Worm (Caenorhabditis elegans): ENCODE measurements around the gene pat-3.

- peak; percentile 93 for TF ChIP-seq mdl-1 (tag; optimal IDR thresholded peaks at IDR 0.05)
- TF ChIP-seq ceh-82 (tag; optimal IDR thresholded peaks at IDR 0.05): peak; percentile 100
- peak; percentile 94 for TF ChIP-seq ama-1 (optimal IDR thresholded peaks at IDR 0.05)
- TF ChIP-seq eor-1 (tag; optimal IDR thresholded peaks at IDR 0.05): peak in 1 of 2 experiments; percentile 21
- peak; percentile 97 for TF ChIP-seq zag-1 (tag; optimal IDR thresholded peaks at IDR 0.05)
- peak; percentile 98 for TF ChIP-seq ceh-28 (tag; optimal IDR thresholded peaks at IDR 0.05)
- TF ChIP-seq aly-2 (tag; optimal IDR thresholded peaks at IDR 0.05): peak; percentile 100
- TF ChIP-seq unc-62 (GFP tag; optimal IDR thresholded peaks at IDR 0.05): peak; percentile 100
- peak; percentile 99 for TF ChIP-seq tbx-2 (tag; optimal IDR thresholded peaks at IDR 0.05)
- TF ChIP-seq nhr-11 (tag; optimal IDR thresholded peaks at IDR 0.05): peak; percentile 100
- TF ChIP-seq nhr-76 (tag; optimal IDR thresholded peaks at IDR 0.05): peak; percentile 96
- TF ChIP-seq elt-2 (tag; optimal IDR thresholded peaks at IDR 0.05): peak; percentile 99
- peak; percentile 98 for TF ChIP-seq R02D3.7 (tag; optimal IDR thresholded peaks at IDR 0.05)
- peak; percentile 100 for TF ChIP-seq pha-4 (tag; optimal IDR thresholded peaks at IDR 0.05)
These were observed 46.5 kb downstream of the pat-3 start, which contains the start of gene rpl-3 for ce11 chrIII:3867378-3867904.
